Fruit fly (Drosophila melanogaster): ENCODE data around the gene dy.
A peak's percentile ranks its signal among the peaks of the same experiment; 100 is the strongest.
"Not testable (repeated sequence)": the region's sequence is repeated elsewhere in the genome, so short reads cannot be mapped to it uniquely, and the experiment has no call there.

The dy gene

dm6 chrX:11806196-11806595 is 27.6 kb upstream of the dy start:
- peak; percentile 43 for TF ChIP-seq CG17801 (GFP tag; optimal IDR thresholded peaks at IDR 0.05; ENCODE audit: partially characterized antibody)

- no peak for TF ChIP-seq CG17801 (GFP tag; optimal IDR thresholded peaks at IDR 0.05; ENCODE audit: partially characterized antibody)
Measured at dm6 chrX:11805066-11805766, 26.6 kb upstream of the dy start.

dm6 chrX:11799931-11800330 is 21.3 kb upstream of the dy start:
- no peak for TF ChIP-seq CG17801 (GFP tag; optimal IDR thresholded peaks at IDR 0.05; ENCODE audit: partially characterized antibody)

dm6 chrX:11798522-11798921 is 19.9 kb upstream of the dy start:
- no peak for TF ChIP-seq CG17801 (GFP tag; optimal IDR thresholded peaks at IDR 0.05; ENCODE audit: partially characterized antibody)

dm6 chrX:11796925-11797324 is 18.3 kb upstream of the dy start:
- TF ChIP-seq CG17801 (GFP tag; optimal IDR thresholded peaks at IDR 0.05; ENCODE audit: partially characterized antibody) = no peak

- no peak for TF ChIP-seq CG17801 (GFP tag; optimal IDR thresholded peaks at IDR 0.05; ENCODE audit: partially characterized antibody)
Measured at dm6 chrX:11793434-11793833, 14.8 kb upstream of the dy start.

dm6 chrX:11792415-11793328 is 14.1 kb upstream of the dy start, which contains the start of gene CkIIbeta:
Gene CkIIbeta, plus strand, starts transcription at chrX:11792533.
- TF ChIP-seq CG17801 (GFP tag; optimal IDR thresholded peaks at IDR 0.05; ENCODE audit: partially characterized antibody) = peak; percentile 35

- no peak for TF ChIP-seq CG17801 (GFP tag; optimal IDR thresholded peaks at IDR 0.05; ENCODE audit: partially characterized antibody)
Measured at dm6 chrX:11788187-11788870, 9.7 kb upstream of the dy start.

dm6 chrX:11787081-11787480 is 8.5 kb upstream of the dy start, which contains the start of gene Karl:
Gene Karl, plus strand, starts transcription at chrX:11787381.
- no peak for TF ChIP-seq CG17801 (GFP tag; optimal IDR thresholded peaks at IDR 0.05; ENCODE audit: partially characterized antibody)

- TF ChIP-seq CG17801 (GFP tag; optimal IDR thresholded peaks at IDR 0.05; ENCODE audit: partially characterized antibody) = no peak
Measured at dm6 chrX:11784997-11785396, 6.4 kb upstream of the dy start.

- TF ChIP-seq CG17801 (GFP tag; optimal IDR thresholded peaks at IDR 0.05; ENCODE audit: partially characterized antibody) = no peak
Measured at dm6 chrX:11775987-11776587, 2.5 kb downstream of the dy start.

- TF ChIP-seq CG17801 (GFP tag; optimal IDR thresholded peaks at IDR 0.05; ENCODE audit: partially characterized antibody) = no peak
Measured at dm6 chrX:11769435-11769834, 9.1 kb downstream of the dy start.

- TF ChIP-seq CG17801 (GFP tag; optimal IDR thresholded peaks at IDR 0.05; ENCODE audit: partially characterized antibody) = no peak
Measured at dm6 chrX:11764540-11765136, 13.9 kb downstream of the dy start, which contains the start of gene CG9360. Gene CG9360, minus strand, starts transcription at chrX:11764590.

- TF ChIP-seq CG17801 (GFP tag; optimal IDR thresholded peaks at IDR 0.05; ENCODE audit: partially characterized antibody) = no peak
Measured at dm6 chrX:11756892-11757291, 21.7 kb downstream of the dy start.

dm6 chrX:11753973-11754372 is 24.6 kb downstream of the dy start, which contains the start of gene m:
Gene m, plus strand, starts transcription at chrX:11754273.
- TF ChIP-seq CG17801 (GFP tag; optimal IDR thresholded peaks at IDR 0.05; ENCODE audit: partially characterized antibody) = not testable (repeated sequence)
